Worm (Caenorhabditis elegans) whole organism, L4 larva: ENCODE measurements around the gene gpa-4.

Source experiments
- D1046.2 ChIP-seq: fragments of 200-800 bp; sonication (Bioruptor generic); IDR thresholded peaks from 2 replicates; pipeline ENCODE4 v1.3.6; 2022; ENCODE audit warnings: missing genetic modification characterization, missing compliant biosample characterization
- F26F4.8 ChIP-seq: fragments of 200-800 bp; sonication (Bioruptor generic); conservative IDR thresholded peaks from 2 replicates; pipeline ENCODE4 v1.3.6; 2022; ENCODE audit warnings: missing genetic modification characterization, missing compliant biosample characterization
- F49E8.2 ChIP-seq: sonication (generic microtip); optimal IDR thresholded peaks from 2 replicates; lab custom pipeline; 2016; ENCODE audit warnings: missing compliant biosample characterization, mild to moderate bottlenecking, missing genetic modification characterization, borderline replicate concordance
- R02D3.7 ChIP-seq: fragments of 150-350 bp; sonication (generic microtip); optimal IDR thresholded peaks from 3 replicates; lab custom pipeline; 2014; ENCODE audit warnings: missing biosample characterization, missing genetic modification characterization
- T26A8.4 ChIP-seq: fragments of 200-800 bp; sonication (Bioruptor generic); IDR thresholded peaks from 2 replicates; pipeline ENCODE4 v1.3.6; 2022; ENCODE audit warnings: missing genetic modification characterization, missing compliant biosample characterization
- Y105C5A.15 ChIP-seq: fragments of 200-800 bp; sonication (Bioruptor generic); IDR thresholded peaks from 2 replicates; pipeline ENCODE4 v1.3.6; 2022; ENCODE audit warnings: missing genetic modification characterization, missing compliant biosample characterization
- Y75B8A.6 ChIP-seq: fragments of 200-800 bp; sonication (Bioruptor generic); IDR thresholded peaks from 2 replicates; pipeline ENCODE4 v1.3.6; 2022; ENCODE audit warnings: missing genetic modification reagents, missing genetic modification characterization, missing compliant biosample characterization
- ZK337.2 ChIP-seq: fragments of 200-800 bp; sonication (Bioruptor generic); IDR thresholded peaks from 2 replicates; pipeline ENCODE4 v1.3.6; 2022; ENCODE audit warnings: missing genetic modification reagents, missing genetic modification characterization, missing compliant biosample characterization
- ZK546.5 ChIP-seq, 2 experiments: sonication (generic microtip); optimal IDR thresholded peaks; 2 replicates each; lab custom pipeline; 2017; ENCODE audit warnings: missing biosample characterization in 2 of 2, missing genetic modification characterization in 2 of 2
- aha-1 ChIP-seq: fragments of 150-350 bp; peaks from one replicate; lab custom pipeline; 2014; ENCODE audit warnings: missing biosample characterization, missing genetic modification characterization
- arid-1 ChIP-seq: fragments of 200-800 bp; sonication (Bioruptor generic); conservative IDR thresholded peaks from 2 replicates; pipeline ENCODE4 v1.3.6; 2022; ENCODE audit warnings: missing genetic modification reagents, missing genetic modification characterization, missing compliant biosample characterization
- ceh-28 ChIP-seq: fragments of 150-350 bp; optimal IDR thresholded peaks from 2 replicates; lab custom pipeline; 2014; ENCODE audit warnings: missing biosample characterization, missing genetic modification reagents, missing genetic modification characterization
- ceh-62 ChIP-seq: sonication (generic microtip); optimal IDR thresholded peaks from 2 replicates; lab custom pipeline; 2017; ENCODE audit warnings: missing biosample characterization, missing genetic modification characterization
- ceh-82 ChIP-seq: sonication (generic microtip); optimal IDR thresholded peaks from 2 replicates; lab custom pipeline; 2017; ENCODE audit warnings: missing biosample characterization, missing genetic modification characterization
- ces-1 ChIP-seq: fragments of 150-350 bp; sonication (generic microtip); optimal IDR thresholded peaks from 4 replicates; lab custom pipeline; 2014; ENCODE audit warnings: missing biosample characterization, missing genetic modification reagents, missing genetic modification characterization
- ctbp-1 ChIP-seq: fragments of 200-800 bp; sonication (Bioruptor generic); IDR thresholded peaks from 2 replicates; pipeline ENCODE4 v1.3.6; 2022; ENCODE audit warnings: missing genetic modification reagents, missing genetic modification characterization, missing compliant biosample characterization
- daf-12 ChIP-seq: fragments of 150-350 bp; optimal IDR thresholded peaks from 2 replicates; lab custom pipeline; 2014; ENCODE audit warnings: missing biosample characterization, missing genetic modification reagents, missing genetic modification characterization
- daf-16 ChIP-seq, 3 experiments: sonication (generic microtip); optimal IDR thresholded peaks; 2 replicates each; lab custom pipeline; 2016 to 2017; ENCODE audit warnings: missing genetic modification characterization in 3 of 3, missing genetic modification reagents in 3 of 3, mild to moderate bottlenecking in 2 of 3, missing compliant biosample characterization in 2 of 3, missing biosample characterization in 1 of 3, moderate library complexity in 1 of 3
- dmd-6 ChIP-seq: fragments of 200-800 bp; sonication (Bioruptor generic); IDR thresholded peaks from 2 replicates; pipeline ENCODE4 v1.3.6; 2022; ENCODE audit warnings: missing genetic modification reagents, missing genetic modification characterization, missing compliant biosample characterization
- dmd-8 ChIP-seq: fragments of 200-800 bp; sonication (Bioruptor generic); IDR thresholded peaks from 2 replicates; pipeline ENCODE4 v1.3.6; 2022; ENCODE audit warnings: missing genetic modification characterization, missing compliant biosample characterization
- duxl-1 ChIP-seq: sonication (generic microtip); optimal IDR thresholded peaks from 2 replicates; lab custom pipeline; 2016; ENCODE audit warnings: mild to moderate bottlenecking, missing genetic modification characterization, moderate library complexity, missing compliant biosample characterization; ENCODE audit not compliant: poor library complexity
- dve-1 ChIP-seq: sonication (generic microtip); optimal IDR thresholded peaks from 2 replicates; lab custom pipeline; 2017; ENCODE audit warnings: antibody characterized with exemption, mild to moderate bottlenecking, missing genetic modification characterization, missing compliant biosample characterization; ENCODE audit not compliant: insufficient read depth
- egl-27 ChIP-seq: sonication (generic microtip); optimal IDR thresholded peaks from 3 replicates; lab custom pipeline; 2017; ENCODE audit warnings: missing biosample characterization, missing genetic modification reagents, missing genetic modification characterization
- fkh-10 ChIP-seq: fragments of 150-350 bp; optimal IDR thresholded peaks from 2 replicates; lab custom pipeline; 2014; ENCODE audit warnings: missing biosample characterization, missing genetic modification reagents, missing genetic modification characterization
- fos-1 ChIP-seq: fragments of 150-350 bp; optimal IDR thresholded peaks from 2 replicates; lab custom pipeline; 2014; ENCODE audit warnings: missing biosample characterization, missing genetic modification characterization
- gei-8 ChIP-seq: fragments of 200-800 bp; sonication (Bioruptor generic); optimal IDR thresholded peaks from 2 replicates; lab custom pipeline; 2018; ENCODE audit warnings: mild to moderate bottlenecking, missing genetic modification characterization, missing compliant biosample characterization
- hlh-11 ChIP-seq: fragments of 200-800 bp; sonication (Bioruptor generic); optimal IDR thresholded peaks from 2 replicates; lab custom pipeline; 2018; ENCODE audit warnings: mild to moderate bottlenecking, missing genetic modification characterization, missing compliant biosample characterization
- jun-1 ChIP-seq: fragments of 150-350 bp; optimal IDR thresholded peaks from 2 replicates; lab custom pipeline; 2014; ENCODE audit warnings: missing biosample characterization, missing genetic modification reagents, missing genetic modification characterization
- lim-7 ChIP-seq: fragments of 200-800 bp; sonication (Bioruptor generic); IDR thresholded peaks from 2 replicates; pipeline ENCODE4 v1.3.6; 2022; ENCODE audit warnings: missing genetic modification characterization, missing compliant biosample characterization
- lin-15B ChIP-seq: fragments of 150-350 bp; sonication (generic microtip); optimal IDR thresholded peaks from 3 replicates; lab custom pipeline; 2014; ENCODE audit warnings: missing biosample characterization, missing genetic modification characterization
- madf-5 ChIP-seq, 2 experiments: fragments of 200-800 bp; sonication (Bioruptor generic); IDR thresholded peaks; 2 replicates each; pipeline ENCODE4 v1.3.6; 2022; ENCODE audit warnings: missing compliant biosample characterization in 2 of 2, missing genetic modification characterization in 2 of 2
- mdl-1 ChIP-seq, 2 experiments: fragments of 150-350 bp in 1 of 2; sonication (generic microtip) in 1 of 2; optimal IDR thresholded peaks; 2 replicates each; lab custom pipeline; 2014 to 2017; ENCODE audit warnings: missing biosample characterization in 2 of 2, missing genetic modification characterization in 2 of 2
- mep-1 ChIP-seq: fragments of 150-350 bp; sonication (generic microtip); optimal IDR thresholded peaks from 3 replicates; lab custom pipeline; 2014; ENCODE audit warnings: missing biosample characterization, missing genetic modification characterization
- mes-2 ChIP-seq: sonication (generic microtip); optimal IDR thresholded peaks from 2 replicates; lab custom pipeline; 2016; ENCODE audit warnings: missing genotype, mild to moderate bottlenecking, missing genetic modification characterization, missing compliant biosample characterization; ENCODE audit not compliant: poor library complexity, severe bottlenecking
- mxl-3 ChIP-seq: fragments of 200-800 bp; sonication (Bioruptor generic); optimal IDR thresholded peaks from 2 replicates; lab custom pipeline; 2018; ENCODE audit warnings: mild to moderate bottlenecking, missing genetic modification characterization, missing compliant biosample characterization
- nhr-10 ChIP-seq: fragments of 150-350 bp; optimal IDR thresholded peaks from 2 replicates; lab custom pipeline; 2014; ENCODE audit warnings: missing biosample characterization, missing genetic modification characterization
- nhr-237 ChIP-seq: sonication (generic microtip); optimal IDR thresholded peaks from 2 replicates; lab custom pipeline; 2017; ENCODE audit warnings: missing biosample characterization, missing genetic modification characterization
- nhr-25 ChIP-seq: sonication (generic microtip); optimal IDR thresholded peaks from 2 replicates; lab custom pipeline; 2017; ENCODE audit warnings: missing genetic modification characterization, mild to moderate bottlenecking, missing compliant biosample characterization, antibody characterized with exemption, moderate library complexity, borderline replicate concordance; ENCODE audit not compliant: insufficient read depth
- nhr-28 ChIP-seq: fragments of 150-350 bp; optimal IDR thresholded peaks from 2 replicates; lab custom pipeline; 2014; ENCODE audit warnings: missing biosample characterization, missing genetic modification characterization
- nhr-41 ChIP-seq: fragments of 200-800 bp; sonication (Bioruptor generic); IDR thresholded peaks from 2 replicates; pipeline ENCODE4 v1.3.6; 2022; ENCODE audit warnings: missing genetic modification reagents, missing genetic modification characterization, missing compliant biosample characterization
- nhr-48 ChIP-seq: sonication (generic microtip); optimal IDR thresholded peaks from 2 replicates; lab custom pipeline; 2016; ENCODE audit warnings: mild to moderate bottlenecking, missing genetic modification characterization, missing compliant biosample characterization
- nhr-6 ChIP-seq: fragments of 150-350 bp; optimal IDR thresholded peaks from 2 replicates; lab custom pipeline; 2014; ENCODE audit warnings: missing biosample characterization, missing genetic modification characterization
- rbr-2 ChIP-seq: sonication (generic microtip); optimal IDR thresholded peaks from 2 replicates; lab custom pipeline; 2016; ENCODE audit warnings: missing genotype, missing genetic modification characterization, missing compliant biosample characterization
- saeg-2 ChIP-seq: fragments of 200-800 bp; sonication (Bioruptor generic); IDR thresholded peaks from 2 replicates; pipeline ENCODE4 v1.3.6; 2022; ENCODE audit warnings: missing genetic modification reagents, missing genetic modification characterization, missing compliant biosample characterization
- sdz-12 ChIP-seq: fragments of 200-800 bp; sonication (Bioruptor generic); optimal IDR thresholded peaks from 2 replicates; lab custom pipeline; 2018; ENCODE audit warnings: mild to moderate bottlenecking, missing genetic modification characterization, missing compliant biosample characterization
- spr-1 ChIP-seq: sonication (generic microtip); optimal IDR thresholded peaks from 2 replicates; lab custom pipeline; 2016; ENCODE audit warnings: mild to moderate bottlenecking, missing genetic modification characterization, missing compliant biosample characterization
- tag-97 ChIP-seq: fragments of 200-800 bp; sonication (Bioruptor generic); IDR thresholded peaks from 2 replicates; pipeline ENCODE4 v1.3.6; 2022; ENCODE audit warnings: missing genetic modification characterization, missing compliant biosample characterization
- vab-7 ChIP-seq: fragments of 200-800 bp; sonication (Bioruptor generic); IDR thresholded peaks from 2 replicates; pipeline ENCODE4 v1.3.6; 2022; ENCODE audit warnings: missing genetic modification reagents, missing genetic modification characterization, missing compliant biosample characterization
- zag-1 ChIP-seq: fragments of 150-350 bp; optimal IDR thresholded peaks from 2 replicates; lab custom pipeline; 2014; ENCODE audit warnings: missing biosample characterization, missing genetic modification characterization
- zfp-3 ChIP-seq: fragments of 200-800 bp; sonication (Bioruptor generic); conservative IDR thresholded peaks from 2 replicates; pipeline ENCODE4 v1.3.6; 2022; ENCODE audit warnings: missing genetic modification reagents, missing genetic modification characterization, missing compliant biosample characterization
- zip-11 ChIP-seq: fragments of 200-800 bp; sonication (Bioruptor generic); IDR thresholded peaks from 2 replicates; pipeline ENCODE4 v1.3.6; 2022; ENCODE audit warnings: missing genetic modification characterization, missing compliant biosample characterization

Gene gpa-4

DNA sequence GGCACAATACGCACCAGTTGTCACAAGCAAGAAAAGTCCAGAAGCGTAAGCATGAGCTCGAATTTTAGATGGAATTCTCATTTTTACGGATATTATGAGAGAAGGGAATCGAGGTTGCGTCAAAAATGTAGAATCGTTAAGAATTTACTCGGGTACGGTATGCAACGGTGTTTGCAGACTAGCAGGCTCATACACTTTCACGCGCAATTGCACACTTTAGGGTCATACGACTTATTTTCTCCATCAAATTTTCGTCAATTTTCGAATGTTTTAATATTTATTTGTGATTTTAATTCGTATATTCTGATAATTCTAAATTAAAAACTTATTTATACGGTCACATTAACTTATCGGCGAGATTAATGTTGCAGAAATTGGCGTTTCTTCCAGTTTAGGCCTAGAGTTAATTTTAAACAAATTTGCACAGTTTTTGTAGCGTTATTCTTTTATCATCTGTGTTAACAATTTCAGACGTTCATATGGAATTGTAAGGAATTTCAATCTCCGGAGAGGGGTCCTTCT, 8.0 kb upstream of the gpa-4 start, which contains the start of the genes T07A9.15 and nog-1 (continued):
- TF ChIP-seq sdz-12 (GFP tag; lab: Kevin White, UChicago) = no peak
- TF ChIP-seq Y105C5A.15 = no peak
- TF ChIP-seq zag-1 (tag; lab: Kevin White, UChicago) = no peak
- TF ChIP-seq nhr-25 (tag; lab: Kevin White, UChicago) = peak; percentile 40
- TF ChIP-seq jun-1 (tag; lab: Kevin White, UChicago) = no peak
- TF ChIP-seq nhr-237 (tag; lab: Kevin White, UChicago) = no peak
- TF ChIP-seq egl-27 = no peak
- no peak for TF ChIP-seq mdl-1 (tag; optimal IDR thresholded peaks at IDR 0.05; lab: Kevin White, UChicago)
- TF ChIP-seq mep-1 (tag; lab: Kevin White, UChicago) = peak; percentile 68
- no peak for TF ChIP-seq gei-8
- no peak for TF ChIP-seq madf-5 (GFP tag; IDR thresholded peaks at IDR 0.05; lab: Robert Waterston, UW)
- TF ChIP-seq zip-11 (GFP tag; lab: Robert Waterston, UW) = no peak
- TF ChIP-seq ceh-82 (tag; lab: Kevin White, UChicago) = no peak
- TF ChIP-seq lim-7 (GFP tag; lab: Robert Waterston, UW) = no peak
- no peak for TF ChIP-seq spr-1 (tag; lab: Kevin White, UChicago)
- TF ChIP-seq F26F4.8 (GFP tag; lab: Robert Waterston, UW) = no peak
- no peak for TF ChIP-seq ceh-28
- no peak for TF ChIP-seq nhr-48
- TF ChIP-seq lin-15B (tag; lab: Kevin White, UChicago) = no peak
- peak; percentile 89 for TF ChIP-seq aha-1 (tag; lab: Kevin White, UChicago)
- TF ChIP-seq ces-1 = no peak
- TF ChIP-seq nhr-41 (GFP tag; lab: Robert Waterston, UW) = no peak
- TF ChIP-seq fos-1 (tag; lab: Kevin White, UChicago) = no peak
- no peak for TF ChIP-seq saeg-2 (GFP tag; lab: Robert Waterston, UW)
- no peak for TF ChIP-seq ZK546.5 (tag; optimal IDR thresholded peaks at IDR 0.05; lab: Kevin White, UChicago)
- TF ChIP-seq tag-97 = no peak
- peak; percentile 88 for TF ChIP-seq mes-2 (tag; lab: Kevin White, UChicago)
- TF ChIP-seq ctbp-1 (GFP tag; lab: Robert Waterston, UW) = no peak
- TF ChIP-seq vab-7 (GFP tag; lab: Robert Waterston, UW) = 0 out of 2 replicates have a peak, but pooled peaks have one; percentile 22
- peak; percentile 18 for TF ChIP-seq duxl-1
- TF ChIP-seq rbr-2 = peak; percentile 41
- no peak for TF ChIP-seq D1046.2 (GFP tag; lab: Robert Waterston, UW)
- TF ChIP-seq dmd-6 = peak; percentile 31; the same call in 1 of the 2 replicates
- TF ChIP-seq hlh-11 (tag; lab: Kevin White, UChicago) = peak; percentile 27
- no peak for TF ChIP-seq T26A8.4 (GFP tag; lab: Robert Waterston, UW)
- no peak for TF ChIP-seq ceh-62
- no peak for TF ChIP-seq dmd-8 (GFP tag; lab: Robert Waterston, UW)
- TF ChIP-seq daf-12 (tag; lab: Kevin White, UChicago) = no peak
- TF ChIP-seq Y75B8A.6 = no peak
- no peak for TF ChIP-seq mxl-3 (GFP tag; lab: Kevin White, UChicago)
- peak; percentile 33 for TF ChIP-seq dve-1 (tag; lab: Kevin White, UChicago)
- TF ChIP-seq nhr-28 (tag; lab: Kevin White, UChicago) = no peak
- no peak for TF ChIP-seq R02D3.7 (tag; lab: Kevin White, UChicago)
- TF ChIP-seq nhr-10 (tag; lab: Kevin White, UChicago) = no peak
- no peak for TF ChIP-seq zfp-3
- TF ChIP-seq daf-16 (GFP tag; optimal IDR thresholded peaks at IDR 0.05; lab: Kevin White, UChicago) = no peak
- TF ChIP-seq daf-16 (tag; optimal IDR thresholded peaks at IDR 0.05; lab: Kevin White, UChicago) = no peak
- TF ChIP-seq nhr-6 = peak; percentile 66
- 0 out of 2 replicates have a peak, but pooled peaks have one; percentile 19 for TF ChIP-seq arid-1 (GFP tag; lab: Robert Waterston, UW)
- no peak for TF ChIP-seq ZK337.2 (GFP tag; lab: Robert Waterston, UW)
- TF ChIP-seq F49E8.2 (tag; lab: Kevin White, UChicago) = no peak
- no peak for TF ChIP-seq fkh-10 (GFP tag; lab: Kevin White, UChicago)
